Worm (Caenorhabditis elegans): Measurements from ENCODE around the gene msp-59.
"Not testable (repeated sequence)": the region's sequence is repeated elsewhere in the genome, so short reads cannot be mapped to it uniquely, and the experiment has no call there.

msp-59 gene

DNA sequence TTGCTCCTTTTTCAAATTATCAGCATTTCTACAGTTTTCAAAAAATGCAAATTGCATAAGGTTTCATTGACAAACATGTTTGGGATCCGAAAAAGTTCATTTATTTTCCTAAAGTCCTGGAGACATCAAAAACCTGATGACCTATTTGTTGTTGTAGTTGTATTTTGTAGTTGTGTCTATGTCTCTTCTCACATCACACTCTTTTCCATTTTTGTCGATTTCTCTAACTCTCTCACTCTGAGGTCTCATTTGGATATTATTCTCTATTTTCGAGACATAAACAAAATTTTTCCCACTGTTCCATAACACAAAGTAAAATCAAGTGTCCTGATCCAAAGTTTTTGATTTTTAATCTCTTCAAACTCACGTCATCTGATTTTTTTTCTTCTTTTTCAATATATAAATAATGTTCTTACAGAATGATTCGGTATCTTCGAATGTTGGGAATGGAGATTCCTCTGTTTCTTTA lies 6.0 kb upstream of the msp-59 start, which contains the start of gene slc-46A:
Gene slc-46A (plus strand): TSS at position 419 of the 469 bp plus-strand sequence.
- TF ChIP-seq ztf-11 (tag; optimal IDR thresholded peaks at IDR 0.05) (no peak), lin-32 (GFP tag; optimal IDR thresholded peaks at IDR 0.05) (no peak), mls-2 (tag; optimal IDR thresholded peaks at IDR 0.05) (no peak), unc-39 (tag; optimal IDR thresholded peaks at IDR 0.05) (no peak), flh-1 (GFP tag; optimal IDR thresholded peaks at IDR 0.05) (no peak), ceh-43 (GFP tag; optimal IDR thresholded peaks at IDR 0.05) (no peak), sem-2 (GFP tag; optimal IDR thresholded peaks at IDR 0.05) (no peak), lsy-2 (tag; optimal IDR thresholded peaks at IDR 0.05) (no peak), M03D4.4 (tag; optimal IDR thresholded peaks at IDR 0.05) (no peak), sptf-1 (tag; optimal IDR thresholded peaks at IDR 0.05) (no peak)

DNA sequence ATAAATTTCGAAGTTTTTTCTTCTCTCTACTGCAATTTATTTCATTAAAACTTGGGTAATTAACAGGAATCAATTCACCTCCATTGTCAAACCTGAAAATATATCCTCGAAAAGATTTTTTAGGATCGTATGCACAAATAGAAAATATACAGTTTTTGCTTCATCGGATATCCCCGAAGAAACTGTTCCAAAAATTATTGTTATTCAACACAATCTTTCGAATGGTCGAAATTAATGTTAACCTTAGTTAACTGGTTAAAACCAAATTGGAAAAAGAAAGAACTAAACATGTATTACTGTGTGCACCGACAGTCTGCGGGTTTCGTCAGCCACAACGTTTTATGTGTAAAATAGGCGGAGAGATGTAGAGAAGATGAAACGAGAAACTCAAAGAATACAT lies 4.2 kb upstream of the msp-59 start:
- no peak for TF ChIP-seq nhr-76 (tag; optimal IDR thresholded peaks at IDR 0.05)
- TF ChIP-seq mab-5 (tag; optimal IDR thresholded peaks at IDR 0.05): no peak
- TF ChIP-seq hlh-1 (tag; optimal IDR thresholded peaks at IDR 0.05): no peak
- no peak for TF ChIP-seq snpc-4 (tag; optimal IDR thresholded peaks at IDR 0.05)
- TF ChIP-seq blmp-1 (tag; optimal IDR thresholded peaks at IDR 0.05): no peak
- TF ChIP-seq nhr-237 (tag; optimal IDR thresholded peaks at IDR 0.05): no peak
- TF ChIP-seq ceh-43 (GFP tag; optimal IDR thresholded peaks at IDR 0.05): no peak

DNA sequence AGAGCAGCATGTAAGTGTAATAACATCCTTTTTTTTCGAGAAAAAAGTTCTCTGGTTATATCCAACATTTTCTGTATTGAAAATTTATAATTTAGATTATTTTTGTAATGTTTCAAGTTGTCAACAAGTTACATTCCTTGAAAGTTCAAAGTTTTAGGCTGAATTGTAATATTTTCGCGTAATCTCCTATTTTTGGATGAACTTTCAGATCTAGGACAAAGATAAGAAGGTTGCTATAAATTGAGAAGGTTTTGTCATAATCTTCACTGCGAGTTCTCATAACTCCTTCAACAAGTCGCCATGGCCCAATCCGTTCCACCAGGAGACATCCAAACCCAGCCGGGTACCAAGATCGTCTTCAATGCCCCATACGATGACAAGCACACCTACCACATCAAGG lies 3.3 kb upstream of the msp-59 start, which contains the start of gene msp-65:
Gene msp-65 (plus strand): TSS at position 301 of the 400 bp plus-strand sequence.
- TF ChIP-seq M03D4.4, nhr-2, hlh-1 (tag; optimal IDR thresholded peaks at IDR 0.05): not testable (repeated sequence)

DNA sequence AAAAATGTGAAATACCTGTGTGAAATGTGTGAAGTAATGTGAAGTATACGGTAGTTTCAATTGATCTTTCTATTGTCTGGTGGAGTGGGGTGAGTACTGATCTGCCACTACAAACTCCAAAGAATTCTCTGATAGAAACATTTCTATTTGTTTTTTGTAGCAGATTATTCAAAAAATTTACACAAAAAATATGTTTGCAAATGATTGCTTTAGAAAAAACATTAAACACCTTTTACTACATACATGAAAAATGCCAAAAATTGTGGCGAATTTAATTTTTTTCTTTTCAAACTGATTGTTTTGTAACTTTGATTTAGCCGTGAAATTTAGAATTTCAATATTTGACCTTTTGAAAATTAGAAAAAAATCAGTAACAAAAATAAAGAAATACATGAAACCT lies 3.2 kb downstream of the msp-59 start, which contains the start of gene ZK354.3:
Gene ZK354.3 (plus strand): TSS at position 301 of the 400 bp plus-strand sequence.
- no peak for TF ChIP-seq ces-1 (GFP tag; optimal IDR thresholded peaks at IDR 0.05)
- no peak for TF ChIP-seq drap-1 (GFP tag; optimal IDR thresholded peaks at IDR 0.05)
- TF ChIP-seq zip-8 (tag; optimal IDR thresholded peaks at IDR 0.05): no peak
- TF ChIP-seq snpc-4 (tag; optimal IDR thresholded peaks at IDR 0.05): no peak
- no peak for TF ChIP-seq ham-2 (GFP tag; optimal IDR thresholded peaks at IDR 0.05)
- no peak for TF ChIP-seq flh-1 (GFP tag; optimal IDR thresholded peaks at IDR 0.05)
- TF ChIP-seq unc-39 (tag; optimal IDR thresholded peaks at IDR 0.05): no peak
- no peak for TF ChIP-seq ceh-83 (GFP tag; optimal IDR thresholded peaks at IDR 0.05)
- TF ChIP-seq sem-2 (GFP tag; optimal IDR thresholded peaks at IDR 0.05): no peak

DNA sequence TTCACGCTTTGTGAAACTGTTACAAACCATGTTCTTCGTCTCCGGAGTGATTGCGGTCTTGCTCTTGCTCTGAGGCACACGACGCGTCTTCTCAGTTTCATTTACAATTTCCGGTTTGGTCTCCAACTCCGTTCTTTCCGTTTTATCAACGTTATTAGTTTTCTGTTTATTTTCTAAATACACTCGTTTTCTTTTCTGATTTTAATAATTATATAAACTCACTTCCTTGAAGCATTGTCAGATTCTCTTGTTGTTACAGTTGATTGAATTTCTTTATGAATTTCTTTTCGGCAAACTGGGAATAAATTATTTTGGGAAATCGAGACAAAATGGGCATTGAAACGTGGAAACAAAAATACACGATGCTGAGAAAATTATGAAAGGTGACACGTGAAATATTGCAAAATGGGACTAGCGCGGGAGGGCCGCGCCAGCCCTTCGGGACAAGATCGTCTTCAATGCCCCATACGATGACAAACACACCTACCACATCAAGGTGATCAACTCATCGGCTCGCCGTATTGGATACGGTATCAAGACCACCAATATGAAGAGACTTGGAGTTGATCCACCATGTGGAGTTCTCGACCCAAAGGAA lies 4.8 kb downstream of the msp-59 start, which contains the start of the genes ZK354.9 and msp-58:
Gene ZK354.9 (minus strand): TSS at position 101 of the 598 bp plus-strand sequence.
Gene msp-58 (plus strand): TSS at position 548 of the 598 bp plus-strand sequence.
- TF ChIP-seq ceh-39 (tag; optimal IDR thresholded peaks at IDR 0.05); ham-2 (GFP tag; optimal IDR thresholded peaks at IDR 0.05); drap-1 (GFP tag; optimal IDR thresholded peaks at IDR 0.05): not testable (repeated sequence)

DNA sequence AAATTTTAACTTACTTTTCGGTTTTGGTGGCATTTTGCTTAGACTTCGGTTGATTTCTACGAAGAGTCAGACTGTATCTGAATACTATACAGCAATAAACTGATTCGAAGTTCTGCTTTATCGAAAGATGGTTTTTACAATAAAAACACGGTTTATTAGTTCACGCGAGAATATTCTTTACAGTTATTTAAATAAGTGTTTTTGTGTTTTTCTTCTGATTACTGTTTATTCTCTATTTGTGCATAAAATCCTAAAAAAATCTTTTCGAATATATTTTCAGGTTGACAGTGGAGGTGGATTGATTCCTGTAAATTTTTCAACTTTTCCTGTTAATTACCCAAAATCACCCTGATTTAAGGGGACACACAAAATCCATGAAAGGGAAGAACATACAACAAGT lies 6.9 kb downstream of the msp-59 start, which contains the start of gene ZK354.8:
Gene ZK354.8 (minus strand): TSS at position 101 of the 400 bp plus-strand sequence.
- TF ChIP-seq nhr-2 (tag; optimal IDR thresholded peaks at IDR 0.05): no peak
- no peak for TF ChIP-seq mep-1 (tag; optimal IDR thresholded peaks at IDR 0.05)
- no peak for TF ChIP-seq zip-8 (tag; optimal IDR thresholded peaks at IDR 0.05)
- TF ChIP-seq hlh-1 (tag; optimal IDR thresholded peaks at IDR 0.05): no peak
- TF ChIP-seq ceh-83 (GFP tag; optimal IDR thresholded peaks at IDR 0.05): no peak
- TF ChIP-seq bed-3 (GFP tag; optimal IDR thresholded peaks at IDR 0.05): no peak
- no peak for TF ChIP-seq unc-39 (tag; optimal IDR thresholded peaks at IDR 0.05)
- no peak for TF ChIP-seq ham-2 (GFP tag; optimal IDR thresholded peaks at IDR 0.05)
- TF ChIP-seq nhr-76 (tag; optimal IDR thresholded peaks at IDR 0.05): no peak
- no peak for TF ChIP-seq cnd-1 (tag; optimal IDR thresholded peaks at IDR 0.05)

DNA sequence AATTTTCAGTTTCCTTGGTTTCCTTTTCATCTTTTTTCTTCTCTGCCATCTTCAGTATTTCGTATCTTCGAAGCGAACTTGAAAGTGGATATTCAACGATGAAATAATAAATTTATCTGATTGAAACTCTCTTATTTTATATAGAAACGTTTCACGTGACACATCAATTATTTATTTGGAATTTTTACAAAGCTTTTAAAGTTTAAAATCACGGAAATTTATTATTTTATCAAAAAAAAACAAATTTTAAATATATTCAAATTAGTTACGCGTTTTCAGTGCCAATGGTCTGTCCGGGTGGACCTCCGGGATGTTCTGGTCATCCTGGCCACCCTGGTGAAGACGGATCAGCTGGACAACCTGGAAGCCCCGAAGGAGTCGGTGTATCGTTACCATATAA lies 9.9 kb downstream of the msp-59 start, which contains the start of gene ZK354.7:
Gene ZK354.7 (minus strand): TSS at position 101 of the 400 bp plus-strand sequence.
- TF ChIP-seq tbx-8 (GFP tag; optimal IDR thresholded peaks at IDR 0.05) (no peak), lin-13 (tag; optimal IDR thresholded peaks at IDR 0.05) (no peak), ceh-43 (GFP tag; optimal IDR thresholded peaks at IDR 0.05) (no peak), pha-4 (tag; optimal IDR thresholded peaks at IDR 0.05) (no peak), mab-5 (tag; optimal IDR thresholded peaks at IDR 0.05) (no peak), elt-1 (tag; optimal IDR thresholded peaks at IDR 0.05; ENCODE audit: borderline replicate concordance, insufficient read depth) (no peak), ham-2 (GFP tag; optimal IDR thresholded peaks at IDR 0.05) (no peak), snpc-4 (tag; optimal IDR thresholded peaks at IDR 0.05) (no peak), nhr-12 (tag; optimal IDR thresholded peaks at IDR 0.05) (no peak), lin-32 (GFP tag; optimal IDR thresholded peaks at IDR 0.05) (no peak), unc-39 (tag; optimal IDR thresholded peaks at IDR 0.05) (no peak)
